Worm (Caenorhabditis elegans) whole organism, L1 larva: ENCODE measurements around the gene dmsr-8.

Source experiments
- alr-1 ChIP-seq: fragments of 200-800 bp; sonication (Bioruptor generic); optimal IDR thresholded peaks from 2 replicates; lab custom pipeline; 2018; ENCODE audit warnings: borderline replicate concordance, mild to moderate bottlenecking, missing genetic modification characterization, missing compliant biosample characterization
- ces-1 ChIP-seq: fragments of 150-350 bp; optimal IDR thresholded peaks from 2 replicates; lab custom pipeline; 2014; ENCODE audit warnings: missing biosample characterization, missing genetic modification reagents, missing genetic modification characterization
- egl-27 ChIP-seq, 2 experiments: fragments of 150-350 bp in 1 of 2; sonication (generic microtip); optimal IDR thresholded peaks; 3 replicates each; lab custom pipeline; 2017 to 2018; ENCODE audit warnings: missing biosample characterization in 2 of 2, missing genetic modification characterization in 2 of 2, missing genetic modification reagents in 2 of 2
- snpc-4 ChIP-seq: fragments of 150-350 bp; optimal IDR thresholded peaks from 2 replicates; lab custom pipeline; 2014; ENCODE audit warnings: missing biosample characterization, missing genetic modification characterization
- unc-130 ChIP-seq: fragments of 150-350 bp; optimal IDR thresholded peaks from 2 replicates; lab custom pipeline; 2017; ENCODE audit warnings: missing biosample characterization, missing genetic modification characterization, inconsistent platforms

- TF ChIP-seq egl-27 (tag; optimal IDR thresholded peaks at IDR 0.05; lab: Kevin White, UChicago), result no peak
- no peak for TF ChIP-seq alr-1 (tag; lab: Kevin White, UChicago)
- no peak for TF ChIP-seq unc-130 (tag; lab: Kevin White, UChicago)
- no peak for TF ChIP-seq ces-1
- TF ChIP-seq snpc-4 (tag; lab: Kevin White, UChicago), result no peak
Observed at ce11 chrV:10478097-10478828, 35.9 kb downstream of the dmsr-8 start, which contains the start of the genes crp-1 and Y32F6B.9.
